Fruit fly (Drosophila melanogaster): ENCODE measurements around the gene dl.

The dl gene

DNA sequence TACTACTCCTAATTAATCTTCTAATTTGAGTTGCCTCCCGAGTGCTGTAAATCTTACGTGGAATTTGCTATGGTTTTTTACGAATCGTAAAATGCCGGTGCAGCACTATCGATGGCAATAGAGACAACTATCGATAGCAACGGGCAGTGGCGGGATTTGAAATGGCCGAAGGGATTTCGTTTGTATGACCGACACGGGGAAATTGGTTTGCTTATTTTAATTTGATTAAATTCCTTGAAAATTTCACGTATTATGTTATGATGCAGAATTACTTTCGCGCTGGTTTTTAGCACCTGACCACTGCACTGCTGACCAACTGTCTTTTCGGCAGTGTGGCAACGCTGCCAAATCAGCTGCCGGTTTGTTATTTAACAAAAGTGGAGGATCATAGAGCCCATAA lies 34.0 kb upstream of the dl start, which contains the start of the genes GCS2beta and CG5131 (continued):
- TF ChIP-seq ham (GFP tag; IDR thresholded peaks at IDR 0.05) (peak; percentile 87), CG7556 (GFP tag; optimal IDR thresholded peaks at IDR 0.05) (peak; percentile 87), CG15514 (GFP tag; optimal IDR thresholded peaks at IDR 0.05) (peak; percentile 88), CG1602 (GFP tag; optimal IDR thresholded peaks at IDR 0.05) (peak; percentile 92), CG6175 (GFP tag; IDR thresholded peaks at IDR 0.05) (peak; percentile 90), H2.0 (GFP tag; IDR thresholded peaks at IDR 0.05) (peak; percentile 93), CG34224 (GFP tag; IDR thresholded peaks at IDR 0.05; ENCODE audit: partially characterized antibody) (peak; percentile 90), cato (GFP tag; optimal IDR thresholded peaks at IDR 0.05; ENCODE audit: borderline replicate concordance) (peak; percentile 89), CG31224 (GFP tag; IDR thresholded peaks at IDR 0.05) (peak; percentile 87), ci (GFP tag; IDR thresholded peaks at IDR 0.05) (peak; percentile 95), Fer1 (GFP tag; optimal IDR thresholded peaks at IDR 0.05) (no peak), org-1 (GFP tag; optimal IDR thresholded peaks at IDR 0.05) (peak; percentile 78), CG3847 (GFP tag; IDR thresholded peaks at IDR 0.05) (peak; percentile 96), Lim3 (GFP tag; IDR thresholded peaks at IDR 0.05) (peak; percentile 47; the same call in 1 of the 2 replicates), aop (GFP tag; IDR thresholded peaks at IDR 0.05) (peak; percentile 65; the same call in 1 of the 2 replicates), Abd-B (GFP tag; optimal IDR thresholded peaks at IDR 0.05) (peak; percentile 98), wor (GFP tag; IDR thresholded peaks at IDR 0.05) (peak; percentile 85), CG8765 (GFP tag; IDR thresholded peaks at IDR 0.05) (peak; percentile 83), CG6689 (GFP tag; IDR thresholded peaks at IDR 0.05) (peak; percentile 92), tup (GFP tag; optimal IDR thresholded peaks at IDR 0.05) (peak; percentile 85), CG17359 (tag; optimal IDR thresholded peaks at IDR 0.05) (peak; percentile 88), CG11560 (tag; IDR thresholded peaks at IDR 0.05) (peak; percentile 88), z (GFP tag; IDR thresholded peaks at IDR 0.05) (no peak), CG10959 (GFP tag; IDR thresholded peaks at IDR 0.05) (peak; percentile 67), CG13123 (GFP tag; optimal IDR thresholded peaks at IDR 0.05) (peak; percentile 88), slou (GFP tag; optimal IDR thresholded peaks at IDR 0.05) (peak; percentile 96), HmgZ (tag; optimal IDR thresholded peaks at IDR 0.05) (peak; percentile 97), CG17186 (GFP tag; optimal IDR thresholded peaks at IDR 0.05) (peak; percentile 90), fd64A (GFP tag; optimal IDR thresholded peaks at IDR 0.05) (peak; percentile 58), sqz (GFP tag; optimal IDR thresholded peaks at IDR 0.05) (peak; percentile 53), sna (GFP tag; IDR thresholded peaks at IDR 0.05; ENCODE audit: partially characterized antibody) (peak; percentile 92), CG10565 (GFP tag; optimal IDR thresholded peaks at IDR 0.05) (peak; percentile 61), yki (optimal IDR thresholded peaks at IDR 0.05) (no peak), bcd (GFP tag; optimal IDR thresholded peaks at IDR 0.05) (peak; percentile 93), ssp (GFP tag; IDR thresholded peaks at IDR 0.05) (peak; percentile 86), CG9727 (GFP tag; optimal IDR thresholded peaks at IDR 0.05) (peak; percentile 91), CG2889 (GFP tag; IDR thresholded peaks at IDR 0.05) (peak; percentile 94), Adf1 (GFP tag; IDR thresholded peaks at IDR 0.05) (peak; percentile 74), Side (GFP tag; optimal IDR thresholded peaks at IDR 0.05) (peak; percentile 97), HLH3B (GFP tag; IDR thresholded peaks at IDR 0.05) (peak; percentile 91), D (optimal IDR thresholded peaks at IDR 0.05) (no peak), D (GFP tag; optimal IDR thresholded peaks at IDR 0.05) (peak; percentile 79), Camta (GFP tag; optimal IDR thresholded peaks at IDR 0.05) (peak; percentile 93), ab (GFP tag; optimal IDR thresholded peaks at IDR 0.05) (peak; percentile 94), stwl (tag; optimal IDR thresholded peaks at IDR 0.05) (peak; percentile 79), CG32532 (GFP tag; IDR thresholded peaks at IDR 0.05) (peak; percentile 97), CG18599 (GFP tag; optimal IDR thresholded peaks at IDR 0.05) (peak; percentile 92), sr (GFP tag; IDR thresholded peaks at IDR 0.05) (peak; percentile 38; the same call in 1 of the 3 replicates), pros (GFP tag; optimal IDR thresholded peaks at IDR 0.05) (no peak), CG4360 (GFP tag; IDR thresholded peaks at IDR 0.05) (peak; percentile 49; the same call in 1 of the 2 replicates), CrebB (tag; optimal IDR thresholded peaks at IDR 0.05) (peak; percentile 82), CG1603 (tag; optimal IDR thresholded peaks at IDR 0.05) (peak; percentile 97)
